Fruit fly (Drosophila melanogaster): ENCODE results near the gene Smyd4-2.
A peak's percentile ranks its signal among the peaks of the same experiment; 100 is the strongest.

The Smyd4-2 gene

dm6 chr3L:12406999-12407632 is 5.4 kb upstream of the Smyd4-2 start (continued):
- TF ChIP-seq CG4424 (GFP tag; optimal IDR thresholded peaks at IDR 0.05) = peak; percentile 43
- TF ChIP-seq jigr1 (GFP tag; IDR thresholded peaks at IDR 0.05) = no peak
- TF ChIP-seq Ets65A (GFP tag) = peak; percentile 95
- TF ChIP-seq chm (GFP tag; IDR thresholded peaks at IDR 0.05) = peak; percentile 92
- peak; percentile 48; the same call in 1 of the 2 replicates for TF ChIP-seq ssp (GFP tag; IDR thresholded peaks at IDR 0.05)
- TF ChIP-seq NFAT (GFP tag; IDR thresholded peaks at IDR 0.05) = peak; percentile 90
- peak; percentile 82; the same call in 2 of the 3 replicates for TF ChIP-seq ase (GFP tag; IDR thresholded peaks at IDR 0.05)
- TF ChIP-seq psq (GFP tag; optimal IDR thresholded peaks at IDR 0.05) = peak; percentile 82
- TF ChIP-seq CG1233 (GFP tag; optimal IDR thresholded peaks at IDR 0.05) = peak; percentile 95
- peak; percentile 99 for TF ChIP-seq CG10543 (GFP tag; optimal IDR thresholded peaks at IDR 0.05)
- no peak for TF ChIP-seq dmrt99B (tag; optimal IDR thresholded peaks at IDR 0.05)
- peak; percentile 90 for TF ChIP-seq gsb (GFP tag; IDR thresholded peaks at IDR 0.05)
- TF ChIP-seq lola (GFP tag; optimal IDR thresholded peaks at IDR 0.05) = no peak
- TF ChIP-seq MTF-1 (GFP tag; optimal IDR thresholded peaks at IDR 0.05; ENCODE audit: borderline replicate concordance) = peak; percentile 92
- TF ChIP-seq wdn (GFP tag; IDR thresholded peaks at IDR 0.05) = peak; percentile 91
- TF ChIP-seq zf30C (GFP tag; optimal IDR thresholded peaks at IDR 0.05) = no peak
- peak; percentile 94 for TF ChIP-seq ash1 (GFP tag; optimal IDR thresholded peaks at IDR 0.05)
- TF ChIP-seq CG15601 (tag; optimal IDR thresholded peaks at IDR 0.05) = peak; percentile 85
- peak; percentile 26; the same call in 1 of the 2 replicates for TF ChIP-seq wor (GFP tag; IDR thresholded peaks at IDR 0.05)
- TF ChIP-seq luna (GFP tag; optimal IDR thresholded peaks at IDR 0.05) = peak; percentile 81
- TF ChIP-seq trh (GFP tag; optimal IDR thresholded peaks at IDR 0.05) = peak; percentile 87
- TF ChIP-seq ac (GFP tag; optimal IDR thresholded peaks at IDR 0.05) = no peak
- no peak for TF ChIP-seq Tbp (GFP tag; optimal IDR thresholded peaks at IDR 0.05)
- TF ChIP-seq sim (GFP tag; IDR thresholded peaks at IDR 0.05) = peak; percentile 61; the same call in 1 of the 2 replicates
- TF ChIP-seq CG6765 (GFP tag; optimal IDR thresholded peaks at IDR 0.05) = peak; percentile 93
- peak; percentile 77 for TF ChIP-seq CG12219 (GFP tag; optimal IDR thresholded peaks at IDR 0.05)
- TF ChIP-seq CG33557 (GFP tag; optimal IDR thresholded peaks at IDR 0.05) = peak; percentile 16
- TF ChIP-seq tna (GFP tag; IDR thresholded peaks at IDR 0.05; ENCODE audit: partially characterized antibody) = no peak
- peak; percentile 98 for TF ChIP-seq NK7.1 (GFP tag; optimal IDR thresholded peaks at IDR 0.05)
- TF ChIP-seq CG12071 (GFP tag; optimal IDR thresholded peaks at IDR 0.05) = peak; percentile 96
- TF ChIP-seq CG43689 (GFP tag; IDR thresholded peaks at IDR 0.05) = peak; percentile 90
- TF ChIP-seq seq (GFP tag; IDR thresholded peaks at IDR 0.05) = peak; percentile 98
- TF ChIP-seq CG9876 (GFP tag; optimal IDR thresholded peaks at IDR 0.05) = peak; percentile 90
- TF ChIP-seq pnt (GFP tag; optimal IDR thresholded peaks at IDR 0.05) = peak; percentile 86
- TF ChIP-seq CG2712 (tag; optimal IDR thresholded peaks at IDR 0.05) = peak; percentile 39
- TF ChIP-seq Mrtf (GFP tag; IDR thresholded peaks at IDR 0.05) = peak; percentile 51; the same call in 2 of the 3 replicates
- peak; percentile 79 for TF ChIP-seq tio (GFP tag; optimal IDR thresholded peaks at IDR 0.05)
- peak; percentile 75 for TF ChIP-seq CG10274 (GFP tag; optimal IDR thresholded peaks at IDR 0.05)
- peak; percentile 28 to 77 for TF ChIP-seq bsh (GFP tag; optimal IDR thresholded peaks at IDR 0.05)
- TF ChIP-seq CG4854 (GFP tag; optimal IDR thresholded peaks at IDR 0.05) = peak; percentile 93
- peak; percentile 72 for TF ChIP-seq bigmax (GFP tag; optimal IDR thresholded peaks at IDR 0.05)
- no peak for TF ChIP-seq usp (GFP tag; optimal IDR thresholded peaks at IDR 0.05)
- TF ChIP-seq Xbp1 (GFP tag; optimal IDR thresholded peaks at IDR 0.05) = peak; percentile 59
- TF ChIP-seq CG9215 (GFP tag; IDR thresholded peaks at IDR 0.05) = peak; percentile 34
- TF ChIP-seq CG8388 (GFP tag; optimal IDR thresholded peaks at IDR 0.05) = no peak
- peak; percentile 87 for TF ChIP-seq HmgD (GFP tag; optimal IDR thresholded peaks at IDR 0.05)
- TF ChIP-seq amos (GFP tag; IDR thresholded peaks at IDR 0.05; ENCODE audit: partially characterized antibody) = no peak; the same call in 1 of the 2 replicates
- no peak for TF ChIP-seq jing (GFP tag; optimal IDR thresholded peaks at IDR 0.05)
- TF ChIP-seq CG8290 (GFP tag; optimal IDR thresholded peaks at IDR 0.05) = peak; percentile 73
- peak; percentile 61 to 98 for TF ChIP-seq CG8290 (tag; optimal IDR thresholded peaks at IDR 0.05)
